Fruit fly (Drosophila melanogaster) whole organism, embryonic: ENCODE measurements around the gene Nct.

Experiments
- B-H2 ChIP-seq: fragments of 200-800 bp; sonication (Bioruptor generic); optimal IDR thresholded peaks from 2 replicates; lab custom pipeline; 2018; ENCODE audit warnings: missing biosample characterization, mild to moderate bottlenecking, missing genetic modification characterization
- CG12219 ChIP-seq: fragments of 200-800 bp; sonication (Bioruptor generic); optimal IDR thresholded peaks from 3 replicates; lab custom pipeline; 2018; ENCODE audit warnings: missing biosample characterization, mild to moderate bottlenecking, missing genetic modification characterization
- CG13123 ChIP-seq: fragments of 200-800 bp; sonication (Bioruptor generic); optimal IDR thresholded peaks from 2 replicates; lab custom pipeline; 2016; ENCODE audit warnings: missing biosample characterization, missing genetic modification characterization
- CG16779 ChIP-seq: fragments of 200-800 bp; sonication (Bioruptor generic); IDR thresholded peaks from 2 replicates; pipeline ENCODE4 v1.3.6; 2022; ENCODE audit warnings: missing biosample characterization, missing genetic modification characterization
- CG17829 ChIP-seq: fragments of 200-800 bp; optimal IDR thresholded peaks from 2 replicates; lab custom pipeline; 2019; ENCODE audit warnings: missing biosample characterization, mild to moderate bottlenecking, missing genetic modification characterization, moderate library complexity
- CG2120 ChIP-seq: fragments of 200-800 bp; sonication (Bioruptor generic); optimal IDR thresholded peaks from 3 replicates; lab custom pipeline; 2016; ENCODE audit warnings: missing biosample characterization, missing genetic modification characterization
- CG3065 ChIP-seq: fragments of 200-800 bp; sonication (Bioruptor generic); optimal IDR thresholded peaks from 2 replicates; lab custom pipeline; 2016; ENCODE audit warnings: missing biosample characterization, missing genetic modification characterization
- CG31224 ChIP-seq: fragments of 200-800 bp; sonication (Bioruptor generic); IDR thresholded peaks from 2 replicates; pipeline ENCODE4 v1.3.6; 2022; ENCODE audit warnings: missing biosample characterization, missing genetic modification characterization
- CG4424 ChIP-seq: fragments of 200-800 bp; sonication (Bioruptor generic); optimal IDR thresholded peaks from 3 replicates; lab custom pipeline; 2016; ENCODE audit warnings: missing biosample characterization, missing genetic modification characterization
- CG5953 ChIP-seq: fragments of 200-800 bp; sonication (Bioruptor generic); IDR thresholded peaks from 2 replicates; pipeline ENCODE4 v1.3.6; 2022; ENCODE audit warnings: missing biosample characterization, missing genetic modification characterization
- CG6254 ChIP-seq: fragments of 200-800 bp; sonication (Bioruptor generic); optimal IDR thresholded peaks from 3 replicates; lab custom pipeline; 2017; ENCODE audit warnings: mild to moderate bottlenecking, missing biosample characterization, missing genetic modification reagents, missing genetic modification characterization
- CG6765 ChIP-seq: fragments of 200-800 bp; sonication (Bioruptor generic); optimal IDR thresholded peaks from 3 replicates; lab custom pipeline; 2017; ENCODE audit warnings: missing biosample characterization, mild to moderate bottlenecking, missing genetic modification characterization
- CG6854 ChIP-seq: fragments of 200-800 bp; sonication (Bioruptor generic); optimal IDR thresholded peaks from 3 replicates; lab custom pipeline; 2017; ENCODE audit warnings: missing biosample characterization, mild to moderate bottlenecking, missing genetic modification characterization
- CG7928 ChIP-seq: fragments of 200-800 bp; sonication (Bioruptor generic); optimal IDR thresholded peaks from 2 replicates; lab custom pipeline; 2017; ENCODE audit warnings: missing biosample characterization, mild to moderate bottlenecking, missing genetic modification characterization
- CG7987 ChIP-seq: fragments of 200-800 bp; sonication (Bioruptor generic); optimal IDR thresholded peaks from 2 replicates; lab custom pipeline; 2018; ENCODE audit warnings: missing biosample characterization, mild to moderate bottlenecking, missing genetic modification characterization, moderate library complexity
- CG9215 ChIP-seq: fragments of 200-800 bp; sonication (Bioruptor generic); IDR thresholded peaks from 2 replicates; pipeline ENCODE4 v1.3.6; 2022; ENCODE audit warnings: missing biosample characterization, missing genetic modification characterization
- CG9609 ChIP-seq: fragments of 200-800 bp; sonication (Bioruptor generic); optimal IDR thresholded peaks from 3 replicates; lab custom pipeline; 2016; ENCODE audit warnings: missing biosample characterization, missing genetic modification characterization
- D ChIP-seq, 2 experiments: fragments of 200-800 bp in 1 of 2; fragments of >200 bp in 1 of 2; sonication (Bioruptor generic) in 1 of 2; optimal IDR thresholded peaks; 2 replicates in 1 of 2; 3 replicates in 1 of 2; lab custom pipeline; 2017; ENCODE audit warnings: mild to moderate bottlenecking in 1 of 2, missing biosample characterization in 1 of 2, missing genetic modification characterization in 1 of 2, missing genetic modification reagents in 1 of 2
- Dek ChIP-seq: fragments of 200-800 bp; sonication (Bioruptor generic); optimal IDR thresholded peaks from 3 replicates; lab custom pipeline; 2019; ENCODE audit warnings: missing biosample characterization, mild to moderate bottlenecking, missing genetic modification characterization, moderate library complexity
- Dp ChIP-seq: fragments of 200-800 bp; sonication (Bioruptor generic); optimal IDR thresholded peaks from 2 replicates; lab custom pipeline; 2018; ENCODE audit warnings: missing biosample characterization, mild to moderate bottlenecking, missing genetic modification characterization, moderate library complexity
- Fer2 ChIP-seq: fragments of 200-800 bp; sonication (Bioruptor generic); optimal IDR thresholded peaks from 2 replicates; lab custom pipeline; 2018; ENCODE audit warnings: missing biosample characterization, mild to moderate bottlenecking, missing genetic modification characterization, moderate library complexity
- Gsc ChIP-seq: fragments of 200-800 bp; sonication (Bioruptor generic); IDR thresholded peaks from 2 replicates; pipeline ENCODE4 v1.3.6; 2022; ENCODE audit warnings: missing biosample characterization, missing genetic modification characterization
- H15 ChIP-seq: fragments of 200-800 bp; sonication (Bioruptor generic); IDR thresholded peaks from 3 replicates; pipeline ENCODE4 v1.3.6; 2022; ENCODE audit warnings: missing biosample characterization, missing genetic modification characterization
- Hey ChIP-seq: fragments of 200-800 bp; sonication (Bioruptor generic); optimal IDR thresholded peaks from 3 replicates; lab custom pipeline; 2018; ENCODE audit warnings: missing biosample characterization, mild to moderate bottlenecking, missing genetic modification characterization
- MESR4 ChIP-seq: fragments of 200-800 bp; sonication (Bioruptor generic); optimal IDR thresholded peaks from 2 replicates; lab custom pipeline; 2018; ENCODE audit warnings: missing biosample characterization, mild to moderate bottlenecking, missing genetic modification characterization, moderate library complexity
- NFAT ChIP-seq: fragments of 200-800 bp; sonication (Bioruptor generic); IDR thresholded peaks from 2 replicates; pipeline ENCODE4 v1.3.6; 2022; ENCODE audit warnings: missing biosample characterization, missing genetic modification characterization
- NK7.1 ChIP-seq: fragments of 200-800 bp; sonication (Bioruptor generic); optimal IDR thresholded peaks from 3 replicates; lab custom pipeline; 2016; ENCODE audit warnings: missing biosample characterization, missing genetic modification characterization
- PHDP ChIP-seq: fragments of 200-800 bp; sonication (Bioruptor generic); optimal IDR thresholded peaks from 3 replicates; lab custom pipeline; 2018; ENCODE audit warnings: missing biosample characterization, mild to moderate bottlenecking, missing genetic modification characterization, moderate library complexity
- Rx ChIP-seq: fragments of 200-800 bp; sonication (Bioruptor generic); IDR thresholded peaks from 2 replicates; pipeline ENCODE4 v1.3.6; 2022; ENCODE audit warnings: missing biosample characterization, missing genetic modification characterization
- Xrp1 ChIP-seq: fragments of 200-800 bp; sonication (Bioruptor generic); IDR thresholded peaks from 2 replicates; pipeline ENCODE4 v1.3.6; 2022; ENCODE audit warnings: missing biosample characterization, missing genetic modification characterization
- ac ChIP-seq: fragments of 200-800 bp; sonication (Bioruptor generic); optimal IDR thresholded peaks from 3 replicates; lab custom pipeline; 2017; ENCODE audit warnings: missing biosample characterization, mild to moderate bottlenecking, missing genetic modification characterization
- ash1 ChIP-seq: fragments of 200-800 bp; sonication (Bioruptor generic); optimal IDR thresholded peaks from 2 replicates; lab custom pipeline; 2018; ENCODE audit warnings: missing biosample characterization, mild to moderate bottlenecking, missing genetic modification characterization
- bbx ChIP-seq: fragments of 200-800 bp; sonication (Bioruptor generic); IDR thresholded peaks from 2 replicates; pipeline ENCODE4 v1.3.6; 2022; ENCODE audit warnings: missing biosample characterization, missing genetic modification characterization; ENCODE audit not compliant: partially characterized antibody
- disco-r ChIP-seq: fragments of 200-800 bp; sonication (Bioruptor generic); optimal IDR thresholded peaks from 2 replicates; lab custom pipeline; 2016; ENCODE audit warnings: missing biosample characterization, missing genetic modification characterization
- ftz-f1 ChIP-seq: fragments of 200-800 bp; sonication (Bioruptor generic); optimal IDR thresholded peaks from 2 replicates; lab custom pipeline; 2016; ENCODE audit warnings: missing biosample characterization, missing genetic modification characterization
- gce ChIP-seq: fragments of 200-800 bp; sonication (Bioruptor generic); IDR thresholded peaks from 3 replicates; pipeline ENCODE4 v1.3.6; 2022; ENCODE audit warnings: missing biosample characterization, missing genetic modification characterization
- gfzf ChIP-seq: fragments of 200-800 bp; sonication (Bioruptor generic); optimal IDR thresholded peaks from 2 replicates; lab custom pipeline; 2016; ENCODE audit warnings: missing biosample characterization, mild to moderate bottlenecking, missing genetic modification characterization, moderate library complexity
- hth ChIP-seq: fragments of >200 bp; optimal IDR thresholded peaks from 2 replicates; lab custom pipeline; 2017; ENCODE audit warnings: inconsistent platforms
- jumu ChIP-seq: fragments of 200-800 bp; sonication (Bioruptor generic); optimal IDR thresholded peaks from 3 replicates; lab custom pipeline; 2016; ENCODE audit warnings: missing biosample characterization, missing genetic modification characterization
- knrl ChIP-seq: fragments of 200-800 bp; sonication (Bioruptor generic); IDR thresholded peaks from 3 replicates; pipeline ENCODE4 v1.3.6; 2022; ENCODE audit warnings: missing biosample characterization, missing genetic modification characterization; ENCODE audit not compliant: partially characterized antibody
- lilli ChIP-seq: fragments of 200-800 bp; sonication (Bioruptor generic); optimal IDR thresholded peaks from 3 replicates; lab custom pipeline; 2016; ENCODE audit warnings: missing biosample characterization, missing genetic modification characterization
- pfk ChIP-seq: fragments of 200-800 bp; sonication (Bioruptor generic); optimal IDR thresholded peaks from 2 replicates; lab custom pipeline; 2018; ENCODE audit warnings: missing biosample characterization, mild to moderate bottlenecking, missing genetic modification characterization, moderate library complexity
- seq ChIP-seq: fragments of 200-800 bp; sonication (Bioruptor generic); IDR thresholded peaks from 2 replicates; pipeline ENCODE4 v1.3.6; 2022; ENCODE audit warnings: missing biosample characterization, missing genetic modification characterization
- sima ChIP-seq: fragments of 200-800 bp; sonication (Bioruptor generic); optimal IDR thresholded peaks from 2 replicates; lab custom pipeline; 2016; ENCODE audit warnings: missing biosample characterization, missing genetic modification characterization
- sqz ChIP-seq: fragments of 200-800 bp; sonication (Bioruptor generic); optimal IDR thresholded peaks from 3 replicates; lab custom pipeline; 2018; ENCODE audit warnings: missing biosample characterization, mild to moderate bottlenecking, missing genetic modification characterization
- trem ChIP-seq: fragments of 200-800 bp; optimal IDR thresholded peaks from 3 replicates; lab custom pipeline; 2019; ENCODE audit warnings: missing biosample characterization, mild to moderate bottlenecking, missing genetic modification characterization, moderate library complexity
- trh ChIP-seq: fragments of 200-800 bp; sonication (Bioruptor generic); optimal IDR thresholded peaks from 2 replicates; lab custom pipeline; 2016; ENCODE audit warnings: missing biosample characterization, missing genetic modification characterization
- twi ChIP-seq: fragments of 200-800 bp; optimal IDR thresholded peaks from 2 replicates; lab custom pipeline; 2019; ENCODE audit warnings: missing biosample characterization, mild to moderate bottlenecking, missing genetic modification characterization, moderate library complexity
- vvl ChIP-seq: fragments of 200-800 bp; sonication (Bioruptor generic); IDR thresholded peaks from 2 replicates; pipeline ENCODE4 v1.3.6; 2022; ENCODE audit warnings: missing biosample characterization, missing genetic modification characterization
- zfh1 ChIP-seq: fragments of 200-800 bp; sonication (Bioruptor generic); IDR thresholded peaks from 3 replicates; pipeline ENCODE4 v1.3.6; 2022; ENCODE audit warnings: missing biosample characterization, missing genetic modification characterization

Gene Nct

dm6 chr3R:24813637-24814301 lies 37.6 kb upstream of the Nct start, which contains the start of the genes lili and CG34150 (continued):
- TF ChIP-seq pfk: no peak
- TF ChIP-seq knrl (GFP tag; lab: Robert Waterston, UW): peak; percentile 85
- TF ChIP-seq Xrp1 (GFP tag; lab: Robert Waterston, UW): peak; percentile 73; the same call in 1 of the 2 replicates
- peak; percentile 77 for TF ChIP-seq PHDP (tag; lab: Kevin White, UChicago)
- no peak for TF ChIP-seq Hey
- TF ChIP-seq CG17829: peak; percentile 81
- peak; percentile 62 for TF ChIP-seq Dek (tag; lab: Kevin White, UChicago)
- peak; percentile 88 for TF ChIP-seq lilli (GFP tag; lab: Kevin White, UChicago)
- no peak for TF ChIP-seq disco-r (GFP tag; lab: Kevin White, UChicago)
- TF ChIP-seq gce (GFP tag; lab: Robert Waterston, UW): no peak
- peak; percentile 80 for TF ChIP-seq bbx (GFP tag; lab: Robert Waterston, UW)
- peak; percentile 33 for TF ChIP-seq jumu (GFP tag; lab: Kevin White, UChicago)
- peak; percentile 67 for TF ChIP-seq Dp (GFP tag; lab: Kevin White, UChicago)
- no peak for TF ChIP-seq Gsc
- peak; percentile 10 for TF ChIP-seq CG6765
- TF ChIP-seq CG9609 (GFP tag; lab: Kevin White, UChicago): peak; percentile 69
- peak; percentile 36 for TF ChIP-seq CG7987 (GFP tag; lab: Kevin White, UChicago)
- TF ChIP-seq ash1 (GFP tag; lab: Kevin White, UChicago): no peak
- TF ChIP-seq D (optimal IDR thresholded peaks at IDR 0.05; lab: Kevin White, UChicago): no peak
- no peak for TF ChIP-seq D (GFP tag; optimal IDR thresholded peaks at IDR 0.05; lab: Kevin White, UChicago)
- peak; percentile 85 for TF ChIP-seq vvl
- TF ChIP-seq CG4424: peak; percentile 78
- peak; percentile 54 for TF ChIP-seq CG7928 (GFP tag; lab: Kevin White, UChicago)
- TF ChIP-seq CG13123 (GFP tag; lab: Kevin White, UChicago): peak; percentile 58
- TF ChIP-seq CG3065 (GFP tag; lab: Kevin White, UChicago): no peak
- no peak for TF ChIP-seq sqz (GFP tag; lab: Kevin White, UChicago)
- peak; percentile 91 for TF ChIP-seq CG2120
- TF ChIP-seq CG6254: peak; percentile 15
- TF ChIP-seq B-H2: peak; percentile 86
- no peak for TF ChIP-seq CG6854 (GFP tag; lab: Kevin White, UChicago)
- TF ChIP-seq zfh1 (GFP tag; lab: Robert Waterston, UW): peak; percentile 74; the same call in 2 of the 3 replicates
- peak; percentile 42; the same call in 1 of the 2 replicates for TF ChIP-seq CG31224 (GFP tag; lab: Robert Waterston, UW)
- peak; percentile 66; the same call in 2 of the 3 replicates for TF ChIP-seq H15 (GFP tag; lab: Robert Waterston, UW)
- TF ChIP-seq CG12219 (GFP tag; lab: Kevin White, UChicago): no peak
- TF ChIP-seq CG16779 (GFP tag; lab: Robert Waterston, UW): no peak
- TF ChIP-seq ac: no peak
- TF ChIP-seq CG9215 (GFP tag; lab: Robert Waterston, UW): peak; percentile 73
- TF ChIP-seq sima: peak; percentile 41
- TF ChIP-seq Rx (GFP tag; lab: Robert Waterston, UW): no peak
- peak; percentile 33; the same call in 1 of the 2 replicates for TF ChIP-seq CG5953 (GFP tag; lab: Robert Waterston, UW)
- TF ChIP-seq ftz-f1: peak; percentile 14
- TF ChIP-seq trem (tag; lab: Kevin White, UChicago): peak; percentile 92
- TF ChIP-seq NK7.1: peak; percentile 6
- TF ChIP-seq NFAT (GFP tag; lab: Robert Waterston, UW): peak; percentile 54; the same call in 1 of the 2 replicates
- TF ChIP-seq twi (tag; lab: Kevin White, UChicago): peak; percentile 56
- TF ChIP-seq trh (GFP tag; lab: Kevin White, UChicago): peak; percentile 26
- peak; percentile 35 for TF ChIP-seq gfzf (GFP tag; lab: Kevin White, UChicago)
- peak; percentile 65 for TF ChIP-seq MESR4 (GFP tag; lab: Kevin White, UChicago)
- TF ChIP-seq seq (GFP tag; lab: Robert Waterston, UW): peak; percentile 37; the same call in 1 of the 2 replicates
- TF ChIP-seq hth: no peak
- TF ChIP-seq Fer2: peak; percentile 81
